Worm (Caenorhabditis elegans) whole organism, L1 larva: Measurements from ENCODE around the gene T24E12.10.

Experiments used
- aly-2 ChIP-seq: fragments of 150-350 bp; optimal IDR thresholded peaks from 2 replicates; lab custom pipeline; 2014; ENCODE audit warnings: missing biosample characterization, missing genetic modification characterization
- ceh-8 ChIP-seq: fragments of 200-800 bp; sonication (Bioruptor generic); optimal IDR thresholded peaks from 2 replicates; lab custom pipeline; 2018; ENCODE audit warnings: mild to moderate bottlenecking, missing genetic modification characterization, moderate library complexity, missing compliant biosample characterization
- ceh-88 ChIP-seq: fragments of 200-800 bp; sonication (Bioruptor generic); IDR thresholded peaks from 2 replicates; pipeline ENCODE4 v1.3.6; 2022; ENCODE audit warnings: missing genetic modification characterization, missing compliant biosample characterization
- efl-1 ChIP-seq, 4 experiments: fragments of 150-350 bp; optimal IDR thresholded peaks in 3 of 4; peaks in 1 of 4; 1 replicate in 1 of 4; 2 replicates in 3 of 4; lab custom pipeline; 2014; ENCODE audit warnings: missing biosample characterization in 2 of 4, missing genetic modification characterization in 2 of 4, missing genetic modification reagents in 2 of 4
- fkh-10 ChIP-seq: sonication (generic microtip); optimal IDR thresholded peaks from 2 replicates; lab custom pipeline; 2017; ENCODE audit warnings: missing biosample characterization, missing genetic modification reagents, missing genetic modification characterization
- fos-1 ChIP-seq: fragments of 150-350 bp; optimal IDR thresholded peaks from 2 replicates; lab custom pipeline; 2014; ENCODE audit warnings: missing biosample characterization, missing genetic modification characterization
- mdl-1 ChIP-seq, 2 experiments: fragments of 150-350 bp; optimal IDR thresholded peaks; 2 replicates each; lab custom pipeline; 2014 to 2017; ENCODE audit warnings: missing biosample characterization in 2 of 2, missing genetic modification characterization in 2 of 2, inconsistent platforms in 1 of 2
- nhr-84 ChIP-seq: sonication (generic microtip); optimal IDR thresholded peaks from 2 replicates; lab custom pipeline; 2017; ENCODE audit warnings: missing biosample characterization, missing genetic modification characterization
- skn-1 ChIP-seq: fragments of 150-350 bp; optimal IDR thresholded peaks from 2 replicates; lab custom pipeline; 2014; ENCODE audit warnings: missing biosample characterization, missing genetic modification characterization
- unc-62 ChIP-seq: fragments of 150-350 bp; optimal IDR thresholded peaks from 2 replicates; lab custom pipeline; 2014; ENCODE audit warnings: missing biosample characterization, missing genetic modification reagents, missing genetic modification characterization

DNA sequence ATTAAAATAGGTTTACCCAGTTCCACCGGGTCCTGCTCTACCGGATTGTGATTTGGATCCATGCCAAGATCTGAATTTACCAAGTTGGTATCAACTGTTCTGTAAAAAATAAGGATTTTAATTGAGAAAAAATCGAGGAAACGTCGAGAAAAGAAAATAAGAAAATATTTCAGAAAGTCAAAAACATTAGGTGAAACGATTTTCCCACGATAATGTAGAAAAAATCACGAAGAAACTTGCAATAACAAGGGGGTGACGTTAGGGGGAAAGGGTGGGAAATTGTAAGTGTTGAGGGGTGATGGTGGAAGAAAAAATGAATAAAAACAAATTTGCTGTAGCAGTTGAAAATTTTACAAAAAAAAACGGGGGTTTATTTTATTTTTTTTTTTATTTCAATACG, at the start of gene T24E12.10:
- TF ChIP-seq fkh-10: no peak
- no peak for TF ChIP-seq mdl-1 (tag; optimal IDR thresholded peaks at IDR 0.05; lab: Kevin White, UChicago)
- no peak for TF ChIP-seq efl-1 (optimal IDR thresholded peaks at IDR 0.05; lab: Kevin White, UChicago)
- peak in 1 of 2 experiments; percentile 15 for TF ChIP-seq efl-1 (GFP tag; optimal IDR thresholded peaks at IDR 0.05 in 1 of 2; lab: Kevin White, UChicago)
- TF ChIP-seq aly-2 (tag; lab: Kevin White, UChicago): no peak
- TF ChIP-seq unc-62: no peak
- TF ChIP-seq skn-1 (tag; lab: Kevin White, UChicago): no peak
- no peak for TF ChIP-seq nhr-84 (tag; lab: Kevin White, UChicago)
- TF ChIP-seq ceh-8 (GFP tag; lab: Kevin White, UChicago): no peak
- TF ChIP-seq fos-1 (tag; lab: Kevin White, UChicago): no peak
- no peak for TF ChIP-seq ceh-88 (GFP tag; lab: Robert Waterston, UW)
